Worm (Caenorhabditis elegans) whole organism, midembryonic: ENCODE measurements around the gene lys-3.

ENCODE experiments used
- flt-1 ChIP-seq: fragments of 200-800 bp; sonication (Bioruptor generic); IDR thresholded peaks from 2 replicates; pipeline ENCODE4 v1.3.6; 2022; ENCODE audit warnings: missing genetic modification characterization, missing compliant biosample characterization
- klf-2 ChIP-seq: fragments of 200-800 bp; sonication (Bioruptor generic); conservative IDR thresholded peaks from 2 replicates; pipeline ENCODE4 v1.3.6; 2022; ENCODE audit warnings: missing genetic modification reagents, missing genetic modification characterization, missing compliant biosample characterization
- med-1 ChIP-seq: sonication (generic microtip); optimal IDR thresholded peaks from 2 replicates; lab custom pipeline; 2017; ENCODE audit warnings: missing genetic modification characterization, mild to moderate bottlenecking, missing compliant biosample characterization, antibody characterized with exemption, missing genetic modification reagents; ENCODE audit not compliant: insufficient read depth
- ztf-23 ChIP-seq: fragments of 200-800 bp; sonication (Bioruptor generic); IDR thresholded peaks from 2 replicates; pipeline ENCODE4 v1.3.6; 2022; ENCODE audit warnings: missing genetic modification reagents, missing genetic modification characterization, missing compliant biosample characterization

DNA sequence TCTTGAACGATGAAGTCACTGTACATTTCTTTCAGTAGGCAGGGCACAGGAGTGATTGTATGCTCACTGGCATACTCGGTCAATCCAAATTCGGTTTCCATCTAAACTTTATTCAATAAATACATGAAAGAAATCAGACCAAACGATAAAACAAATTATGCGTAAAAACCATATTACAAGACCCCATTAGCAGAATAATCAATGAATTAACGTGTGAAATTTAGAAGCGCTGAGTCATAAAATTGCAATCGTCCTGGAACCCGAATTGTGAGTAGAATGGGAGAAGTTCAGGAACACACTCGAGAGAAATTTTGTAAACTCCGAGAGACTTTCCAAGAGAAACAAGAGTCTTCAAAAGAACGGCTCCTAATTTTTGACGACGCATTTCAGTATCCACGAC, 36.1 kb upstream of the lys-3 start, which contains the start of gene B0024.11:
- no peak for TF ChIP-seq klf-2 (GFP tag; lab: Robert Waterston, UW)
- TF ChIP-seq ztf-23: no peak
- TF ChIP-seq flt-1 (GFP tag; lab: Robert Waterston, UW): no peak
- no peak for TF ChIP-seq med-1 (GFP tag; lab: Kevin White, UChicago)
